Worm (Caenorhabditis elegans) whole organism, late embryonic: ENCODE data around the gene znf-474.
A peak's percentile ranks its signal among the peaks of the same experiment; 100 is the strongest.

ENCODE experiments used
- F13H6.1 ChIP-seq: sonication (generic microtip); optimal IDR thresholded peaks from 2 replicates; lab custom pipeline; 2016; ENCODE audit warnings: missing genetic modification characterization, missing compliant biosample characterization
- T23F11.4 ChIP-seq: fragments of 200-800 bp; sonication (Bioruptor generic); optimal IDR thresholded peaks from 2 replicates; lab custom pipeline; 2018; ENCODE audit warnings: mild to moderate bottlenecking, missing genetic modification characterization, missing compliant biosample characterization
- ahr-1 ChIP-seq: sonication (generic microtip); optimal IDR thresholded peaks from 2 replicates; lab custom pipeline; 2016; ENCODE audit warnings: missing genetic modification characterization, missing compliant biosample characterization
- ama-1 ChIP-seq: fragments of 150-350 bp; optimal IDR thresholded peaks from 2 replicates; lab custom pipeline; 2014
- ceh-14 ChIP-seq: sonication (generic microtip); optimal IDR thresholded peaks from 2 replicates; lab custom pipeline; 2016; ENCODE audit warnings: missing genotype, missing genetic modification characterization, missing compliant biosample characterization
- ceh-19 ChIP-seq: fragments of 200-800 bp; sonication (Bioruptor generic); optimal IDR thresholded peaks from 2 replicates; lab custom pipeline; 2018; ENCODE audit warnings: mild to moderate bottlenecking, missing genetic modification characterization, missing compliant biosample characterization
- ceh-22 ChIP-seq: sonication (generic microtip); optimal IDR thresholded peaks from 2 replicates; lab custom pipeline; 2017; ENCODE audit warnings: missing biosample characterization, missing genetic modification characterization
- ceh-31 ChIP-seq: sonication (generic microtip); optimal IDR thresholded peaks from 2 replicates; lab custom pipeline; 2016; ENCODE audit warnings: missing genetic modification characterization, missing compliant biosample characterization
- ceh-34 ChIP-seq: sonication (generic microtip); optimal IDR thresholded peaks from 2 replicates; lab custom pipeline; 2016; ENCODE audit warnings: mild to moderate bottlenecking, missing genetic modification characterization, missing compliant biosample characterization
- ceh-45 ChIP-seq: fragments of 200-800 bp; sonication (Bioruptor generic); IDR thresholded peaks from 2 replicates; pipeline ENCODE4 v1.3.6; 2022; ENCODE audit warnings: missing genetic modification reagents, missing genetic modification characterization, missing compliant biosample characterization
- che-1 ChIP-seq: sonication (generic microtip); optimal IDR thresholded peaks from 2 replicates; lab custom pipeline; 2016; ENCODE audit warnings: mild to moderate bottlenecking, missing genetic modification characterization, missing compliant biosample characterization
- elt-2 ChIP-seq: sonication (generic microtip); optimal IDR thresholded peaks from 2 replicates; lab custom pipeline; 2016; ENCODE audit warnings: missing genetic modification reagents, missing genetic modification characterization, missing compliant biosample characterization
- elt-4 ChIP-seq: sonication (generic microtip); optimal IDR thresholded peaks from 2 replicates; lab custom pipeline; 2016; ENCODE audit warnings: missing genetic modification characterization, missing compliant biosample characterization
- ets-4 ChIP-seq: sonication (generic microtip); optimal IDR thresholded peaks from 2 replicates; lab custom pipeline; 2016; ENCODE audit warnings: missing genetic modification characterization, missing compliant biosample characterization
- eyg-1 ChIP-seq: sonication (generic microtip); optimal IDR thresholded peaks from 2 replicates; lab custom pipeline; 2016; ENCODE audit warnings: missing genotype, missing genetic modification characterization, missing compliant biosample characterization
- fkh-10 ChIP-seq: fragments of 150-350 bp; optimal IDR thresholded peaks from 2 replicates; lab custom pipeline; 2014; ENCODE audit warnings: missing biosample characterization, missing genetic modification reagents, missing genetic modification characterization
- hlh-13 ChIP-seq: fragments of 200-800 bp; sonication (Bioruptor generic); optimal IDR thresholded peaks from 2 replicates; lab custom pipeline; 2018; ENCODE audit warnings: mild to moderate bottlenecking, missing genetic modification characterization, missing compliant biosample characterization
- hlh-15 ChIP-seq: sonication (generic microtip); optimal IDR thresholded peaks from 2 replicates; lab custom pipeline; 2016; ENCODE audit warnings: missing genetic modification characterization, missing compliant biosample characterization
- hlh-30 ChIP-seq: sonication (generic microtip); optimal IDR thresholded peaks from 2 replicates; lab custom pipeline; 2017; ENCODE audit warnings: antibody characterized with exemption, missing genetic modification characterization, missing compliant biosample characterization; ENCODE audit not compliant: insufficient read depth
- hlh-6 ChIP-seq: sonication (generic microtip); optimal IDR thresholded peaks from 2 replicates; lab custom pipeline; 2016; ENCODE audit warnings: missing genotype, missing genetic modification characterization, missing compliant biosample characterization
- lim-6 ChIP-seq: sonication (generic microtip); optimal IDR thresholded peaks from 2 replicates; lab custom pipeline; 2016; ENCODE audit warnings: missing genetic modification characterization, missing compliant biosample characterization
- lin-11 ChIP-seq: fragments of 200-800 bp; sonication (Bioruptor generic); optimal IDR thresholded peaks from 2 replicates; lab custom pipeline; 2018; ENCODE audit warnings: mild to moderate bottlenecking, missing genetic modification characterization, missing compliant biosample characterization
- madf-2 ChIP-seq: sonication (generic microtip); optimal IDR thresholded peaks from 2 replicates; lab custom pipeline; 2017; ENCODE audit warnings: missing genetic modification characterization, missing compliant biosample characterization
- mec-3 ChIP-seq: sonication (generic microtip); optimal IDR thresholded peaks from 2 replicates; lab custom pipeline; 2016; ENCODE audit warnings: borderline replicate concordance, missing genetic modification characterization, missing compliant biosample characterization
- nfya-1 ChIP-seq: sonication (generic microtip); optimal IDR thresholded peaks from 2 replicates; lab custom pipeline; 2017; ENCODE audit warnings: missing genetic modification characterization, mild to moderate bottlenecking, missing compliant biosample characterization, antibody characterized with exemption, moderate library complexity
- nhr-232 ChIP-seq: sonication (generic microtip); optimal IDR thresholded peaks from 2 replicates; lab custom pipeline; 2016; ENCODE audit warnings: missing genetic modification characterization, missing compliant biosample characterization
- odd-2 ChIP-seq: sonication (generic microtip); optimal IDR thresholded peaks from 2 replicates; lab custom pipeline; 2017; ENCODE audit warnings: antibody characterized with exemption, mild to moderate bottlenecking, missing genetic modification characterization, missing compliant biosample characterization
- pag-3 ChIP-seq: sonication (generic microtip); optimal IDR thresholded peaks from 2 replicates; lab custom pipeline; 2016; ENCODE audit warnings: missing compliant biosample characterization, missing genetic modification characterization, borderline replicate concordance
- pha-4 ChIP-seq: fragments of 150-350 bp; optimal IDR thresholded peaks from 2 replicates; lab custom pipeline; 2018; ENCODE audit warnings: missing biosample characterization, missing genetic modification reagents, missing genetic modification characterization
- pqm-1 ChIP-seq: sonication (generic microtip); optimal IDR thresholded peaks from 2 replicates; lab custom pipeline; 2016; ENCODE audit warnings: missing genetic modification characterization, missing compliant biosample characterization
- pros-1 ChIP-seq: fragments of 150-350 bp; optimal IDR thresholded peaks from 2 replicates; lab custom pipeline; 2014; ENCODE audit warnings: missing biosample characterization, missing genetic modification reagents, missing genetic modification characterization
- ref-2 ChIP-seq: sonication (generic microtip); optimal IDR thresholded peaks from 2 replicates; lab custom pipeline; 2016; ENCODE audit warnings: missing genetic modification characterization, missing compliant biosample characterization
- rnt-1 ChIP-seq: sonication (generic microtip); optimal IDR thresholded peaks from 2 replicates; lab custom pipeline; 2016; ENCODE audit warnings: missing genetic modification characterization, missing compliant biosample characterization
- sdc-2 ChIP-seq: sonication (generic microtip); optimal IDR thresholded peaks from 2 replicates; lab custom pipeline; 2016; ENCODE audit warnings: missing genotype, missing genetic modification characterization, missing compliant biosample characterization
- sox-4 ChIP-seq: sonication (generic microtip); optimal IDR thresholded peaks from 2 replicates; lab custom pipeline; 2017; ENCODE audit warnings: mild to moderate bottlenecking, missing genetic modification characterization, inconsistent platforms, missing compliant biosample characterization
- syd-9 ChIP-seq: sonication (generic microtip); optimal IDR thresholded peaks from 2 replicates; lab custom pipeline; 2016; ENCODE audit warnings: mild to moderate bottlenecking, missing genetic modification characterization, moderate library complexity, missing compliant biosample characterization
- tbx-2 ChIP-seq: sonication (generic microtip); optimal IDR thresholded peaks from 2 replicates; lab custom pipeline; 2016; ENCODE audit warnings: missing genetic modification characterization, missing compliant biosample characterization
- ttx-3 ChIP-seq: sonication (generic microtip); optimal IDR thresholded peaks from 2 replicates; lab custom pipeline; 2016; ENCODE audit warnings: missing genetic modification reagents, missing genetic modification characterization, missing compliant biosample characterization
- unc-3 ChIP-seq, 2 experiments: fragments of 200-800 bp in 1 of 2; sonication (Bioruptor generic) in 1 of 2; sonication (generic microtip) in 1 of 2; conservative IDR thresholded peaks in 1 of 2; optimal IDR thresholded peaks in 1 of 2; 2 replicates each; pipeline versions ENCODE4 v1.3.6 to Lab custom; 2016 to 2022; ENCODE audit warnings: missing compliant biosample characterization in 2 of 2, missing genetic modification characterization in 2 of 2, missing genetic modification reagents in 1 of 2
- unc-42 ChIP-seq: sonication (generic microtip); optimal IDR thresholded peaks from 2 replicates; lab custom pipeline; 2016; ENCODE audit warnings: missing genotype, missing genetic modification characterization, missing compliant biosample characterization
- unc-55 ChIP-seq: sonication (generic microtip); optimal IDR thresholded peaks from 2 replicates; lab custom pipeline; 2017; ENCODE audit warnings: missing biosample characterization, missing genetic modification reagents, missing genetic modification characterization
- ztf-16 ChIP-seq: sonication (generic microtip); optimal IDR thresholded peaks from 2 replicates; lab custom pipeline; 2017; ENCODE audit warnings: missing genetic modification characterization, missing compliant biosample characterization

The znf-474 gene

DNA sequence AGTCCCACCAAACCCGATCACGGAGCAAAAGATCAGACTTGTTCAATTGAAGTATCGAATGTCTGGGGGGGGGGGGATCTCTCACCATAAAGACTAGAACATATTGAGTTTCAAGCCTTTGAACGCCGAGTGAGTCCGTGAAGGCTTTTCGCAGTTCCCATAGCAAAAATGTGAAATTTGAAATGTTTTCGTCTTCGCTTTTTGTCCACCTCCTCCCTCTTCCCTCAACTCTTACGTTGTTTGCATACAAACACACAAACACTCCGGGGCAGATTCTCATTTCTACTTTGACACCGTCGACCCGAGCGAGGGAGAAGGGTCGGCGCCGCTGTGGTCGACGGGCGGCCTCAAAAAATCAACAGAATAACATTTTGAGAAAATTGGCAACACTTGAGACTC, 29.4 kb downstream of the znf-474 start (continued):
- TF ChIP-seq lim-6 (tag; lab: Kevin White, UChicago) (no peak), elt-2 (tag; lab: Kevin White, UChicago) (no peak), sdc-2 (tag; lab: Kevin White, UChicago) (no peak), ttx-3 (tag; lab: Kevin White, UChicago) (no peak), che-1 (tag; lab: Kevin White, UChicago) (no peak), hlh-6 (tag; lab: Kevin White, UChicago) (no peak), eyg-1 (no peak), F13H6.1 (tag; lab: Kevin White, UChicago) (no peak), lin-11 (tag; lab: Kevin White, UChicago) (no peak), hlh-30 (tag; lab: Kevin White, UChicago) (no peak), mec-3 (no peak), nfya-1 (no peak), nhr-232 (tag; lab: Kevin White, UChicago) (no peak), pag-3 (tag; lab: Kevin White, UChicago) (no peak), elt-4 (tag; lab: Kevin White, UChicago) (no peak), pqm-1 (tag; lab: Kevin White, UChicago) (no peak), ahr-1 (no peak), pros-1 (tag; lab: Kevin White, UChicago) (no peak), sox-4 (no peak), hlh-13 (no peak), unc-42 (tag; lab: Kevin White, UChicago) (no peak), ceh-45 (GFP tag; lab: Robert Waterston, UW) (no peak), ceh-31 (tag; lab: Kevin White, UChicago) (no peak), ceh-22 (tag; lab: Kevin White, UChicago) (peak; percentile 33)

DNA sequence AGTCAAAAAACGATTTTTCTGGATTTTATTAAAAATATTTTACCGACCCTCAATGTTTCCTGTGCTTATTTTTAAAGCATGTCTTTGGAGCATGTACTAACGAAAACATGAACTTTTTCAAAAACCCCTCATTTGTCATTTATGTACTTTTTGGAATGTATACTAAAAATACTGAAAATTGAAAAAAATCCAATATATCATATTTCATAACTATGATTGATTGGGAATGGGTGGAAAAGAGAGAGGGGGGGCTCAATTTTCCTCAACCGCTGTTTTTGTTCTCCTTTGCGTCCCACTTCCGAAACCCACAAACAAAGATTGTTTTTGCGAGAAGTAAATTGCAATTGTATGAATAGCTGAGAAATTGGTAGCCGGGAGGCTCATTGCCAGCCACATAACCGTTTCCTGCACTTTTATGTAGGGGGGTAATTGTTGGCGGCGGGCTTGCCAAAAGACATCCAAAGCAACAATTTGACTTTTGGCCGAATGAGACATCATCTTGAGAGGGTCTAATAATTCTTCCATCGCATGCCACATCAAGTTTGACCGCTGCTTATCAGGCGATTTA, 30.2 kb downstream of the znf-474 start:
- TF ChIP-seq pha-4 (tag; lab: Kevin White, UChicago): no peak
- peak; percentile 32 for TF ChIP-seq ceh-19 (GFP tag; lab: Kevin White, UChicago)
- TF ChIP-seq ets-4 (tag; lab: Kevin White, UChicago): no peak
- TF ChIP-seq madf-2 (tag; lab: Kevin White, UChicago): no peak
- TF ChIP-seq ref-2 (tag; lab: Kevin White, UChicago): peak; percentile 6
- TF ChIP-seq unc-42 (tag; lab: Kevin White, UChicago): no peak
- no peak for TF ChIP-seq hlh-15 (tag; lab: Kevin White, UChicago)
- no peak for TF ChIP-seq tbx-2 (tag; lab: Kevin White, UChicago)
- TF ChIP-seq ceh-34 (tag; lab: Kevin White, UChicago): peak; percentile 12
- TF ChIP-seq lin-11 (tag; lab: Kevin White, UChicago): no peak
- no peak for TF ChIP-seq pag-3 (tag; lab: Kevin White, UChicago)
- TF ChIP-seq unc-55 (GFP tag; lab: Kevin White, UChicago): no peak
- no peak for TF ChIP-seq rnt-1 (tag; lab: Kevin White, UChicago)
- TF ChIP-seq che-1 (tag; lab: Kevin White, UChicago): no peak
- TF ChIP-seq odd-2 (tag; lab: Kevin White, UChicago): no peak
- no peak for TF ChIP-seq fkh-10 (GFP tag; lab: Kevin White, UChicago)
- no peak for TF ChIP-seq eyg-1
- TF ChIP-seq T23F11.4 (GFP tag; lab: Kevin White, UChicago): no peak

ce11 chrX:12180681-12181080, 31.0 kb downstream of the znf-474 start:
- no peak for TF ChIP-seq mec-3
- TF ChIP-seq syd-9 (tag; lab: Kevin White, UChicago): no peak
- TF ChIP-seq unc-3 (GFP tag; conservative IDR thresholded peaks at IDR 0.05; lab: Robert Waterston, UW): no peak
- no peak for TF ChIP-seq unc-3 (tag; optimal IDR thresholded peaks at IDR 0.05; lab: Kevin White, UChicago)
- TF ChIP-seq T23F11.4 (GFP tag; lab: Kevin White, UChicago): no peak
- no peak for TF ChIP-seq ttx-3 (tag; lab: Kevin White, UChicago)
- peak; percentile 46 for TF ChIP-seq pros-1 (tag; lab: Kevin White, UChicago)
- no peak for TF ChIP-seq ceh-22 (tag; lab: Kevin White, UChicago)
- TF ChIP-seq ztf-16 (tag; lab: Kevin White, UChicago): no peak
- TF ChIP-seq unc-55 (GFP tag; lab: Kevin White, UChicago): peak; percentile 54
- peak; percentile 84 for TF ChIP-seq ceh-31 (tag; lab: Kevin White, UChicago)
- no peak for TF ChIP-seq ama-1
- no peak for TF ChIP-seq tbx-2 (tag; lab: Kevin White, UChicago)
- no peak for TF ChIP-seq hlh-6 (tag; lab: Kevin White, UChicago)
- TF ChIP-seq rnt-1 (tag; lab: Kevin White, UChicago): no peak
- no peak for TF ChIP-seq ceh-14 (tag; lab: Kevin White, UChicago)
- TF ChIP-seq ceh-19 (GFP tag; lab: Kevin White, UChicago): no peak
- TF ChIP-seq unc-42 (tag; lab: Kevin White, UChicago): peak; percentile 12
